Worm (Caenorhabditis elegans): ENCODE data around the gene cpg-24.

Gene cpg-24

DNA sequence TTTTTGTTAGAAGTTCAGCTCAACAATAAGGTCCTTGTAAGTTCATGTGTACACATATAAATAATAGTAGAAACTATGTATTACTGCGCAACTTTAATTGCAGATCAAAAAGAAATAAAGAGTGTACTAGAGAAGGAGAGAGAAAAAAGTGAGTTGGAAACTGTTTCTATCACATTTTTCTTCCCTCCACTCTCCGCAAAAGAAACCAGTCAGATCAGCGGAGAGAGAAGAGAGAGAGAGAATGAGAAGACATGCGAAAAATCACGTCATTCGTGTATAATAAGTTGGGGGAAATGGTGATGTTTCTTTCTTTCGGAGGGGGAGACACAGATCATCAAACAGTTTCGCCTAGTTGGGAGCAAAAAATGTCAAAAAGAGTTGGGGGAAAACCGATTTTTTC lies 23.6 kb downstream of the cpg-24 start:
- TF ChIP-seq C34B4.2 (tag; optimal IDR thresholded peaks at IDR 0.05), result no peak
- peak; percentile 77 for TF ChIP-seq nhr-85 (tag)
- peak; percentile 18 for TF ChIP-seq C16A3.4 (tag; optimal IDR thresholded peaks at IDR 0.05)
- TF ChIP-seq fos-1 (tag; optimal IDR thresholded peaks at IDR 0.05), result peak; percentile 65
- peak; percentile 11 for TF ChIP-seq tbx-2 (tag; optimal IDR thresholded peaks at IDR 0.05)
- no peak for TF ChIP-seq isw-1 (GFP tag; IDR thresholded peaks at IDR 0.05)
- TF ChIP-seq mep-1 (tag; optimal IDR thresholded peaks at IDR 0.05), result peak; percentile 45
- no peak for TF ChIP-seq dsc-1 (tag; optimal IDR thresholded peaks at IDR 0.05)
- TF ChIP-seq skn-1 (tag; optimal IDR thresholded peaks at IDR 0.05), result peak; percentile 14
- TF ChIP-seq fkh-8 (tag; optimal IDR thresholded peaks at IDR 0.05), result no peak
- peak in 2 of 6 experiments; percentile 31 to 75 for TF ChIP-seq elt-3 (tag; optimal IDR thresholded peaks at IDR 0.05)
- no peak for TF ChIP-seq nhr-28 (tag; optimal IDR thresholded peaks at IDR 0.05)
- TF ChIP-seq lsy-2 (tag; optimal IDR thresholded peaks at IDR 0.05), result peak; percentile 17 to 65
- TF ChIP-seq swsn-7 (tag; optimal IDR thresholded peaks at IDR 0.05), result peak; percentile 27
- TF ChIP-seq hpl-2 (GFP tag; optimal IDR thresholded peaks at IDR 0.05), result no peak
- TF ChIP-seq dpl-1 (GFP tag; optimal IDR thresholded peaks at IDR 0.05), result peak in 1 of 3 experiments; percentile 25
- no peak for TF ChIP-seq snpc-4 (tag; optimal IDR thresholded peaks at IDR 0.05)
- TF ChIP-seq egl-13 (tag; optimal IDR thresholded peaks at IDR 0.05), result no peak
- TF ChIP-seq lir-3 (tag; optimal IDR thresholded peaks at IDR 0.05; ENCODE audit: poor library complexity), result peak; percentile 16
- no peak for TF ChIP-seq xbp-1 (tag; optimal IDR thresholded peaks at IDR 0.05)
- TF ChIP-seq ceh-82 (tag; optimal IDR thresholded peaks at IDR 0.05), result peak in 1 of 3 experiments; percentile 21
- TF ChIP-seq efl-1 (optimal IDR thresholded peaks at IDR 0.05), result peak in 1 of 2 experiments; percentile 9
- TF ChIP-seq efl-1 (GFP tag; optimal IDR thresholded peaks at IDR 0.05 in 1 of 2), result peak in 1 of 2 experiments; percentile 81
- TF ChIP-seq lin-14 (GFP tag; optimal IDR thresholded peaks at IDR 0.05), result peak; percentile 73
- no peak for TF ChIP-seq aly-2 (tag; optimal IDR thresholded peaks at IDR 0.05)
- no peak for TF ChIP-seq zip-4 (GFP tag; optimal IDR thresholded peaks at IDR 0.05)
- TF ChIP-seq nhr-237 (tag; optimal IDR thresholded peaks at IDR 0.05), result peak; percentile 37
- TF ChIP-seq nhr-47 (tag; optimal IDR thresholded peaks at IDR 0.05), result peak; percentile 24
- peak in 1 of 2 experiments; percentile 30 for TF ChIP-seq mdl-1 (tag; optimal IDR thresholded peaks at IDR 0.05)
- no peak for TF ChIP-seq fkh-10 (GFP tag; optimal IDR thresholded peaks at IDR 0.05)
- peak; percentile 93 for TF ChIP-seq blmp-1 (tag; optimal IDR thresholded peaks at IDR 0.05)
- peak; percentile 54 for TF ChIP-seq nhr-71 (tag; optimal IDR thresholded peaks at IDR 0.05)
- no peak for TF ChIP-seq ceh-8 (GFP tag; optimal IDR thresholded peaks at IDR 0.05)
- TF ChIP-seq nhr-20 (tag; optimal IDR thresholded peaks at IDR 0.05), result peak; percentile 66
- peak in 1 of 2 experiments; percentile 63 for TF ChIP-seq lin-35 (GFP tag; optimal IDR thresholded peaks at IDR 0.05)
- peak; percentile 71 for TF ChIP-seq snu-23 (GFP tag; optimal IDR thresholded peaks at IDR 0.05)
- TF ChIP-seq lin-39 (tag; optimal IDR thresholded peaks at IDR 0.05), result no peak
- no peak for TF ChIP-seq tlp-1 (tag; optimal IDR thresholded peaks at IDR 0.05)
- TF ChIP-seq jun-1 (tag; optimal IDR thresholded peaks at IDR 0.05), result peak; percentile 63
- peak; percentile 12 for TF ChIP-seq nhr-90 (tag; optimal IDR thresholded peaks at IDR 0.05; ENCODE audit: poor library complexity)
- TF ChIP-seq unc-30 (tag; optimal IDR thresholded peaks at IDR 0.05), result no peak
- no peak for TF ChIP-seq hlh-17 (GFP tag; optimal IDR thresholded peaks at IDR 0.05; ENCODE audit: borderline replicate concordance)
- no peak for TF ChIP-seq efl-3 (GFP tag; optimal IDR thresholded peaks at IDR 0.05)
- TF ChIP-seq ets-5 (GFP tag; IDR thresholded peaks at IDR 0.05), result no peak

DNA sequence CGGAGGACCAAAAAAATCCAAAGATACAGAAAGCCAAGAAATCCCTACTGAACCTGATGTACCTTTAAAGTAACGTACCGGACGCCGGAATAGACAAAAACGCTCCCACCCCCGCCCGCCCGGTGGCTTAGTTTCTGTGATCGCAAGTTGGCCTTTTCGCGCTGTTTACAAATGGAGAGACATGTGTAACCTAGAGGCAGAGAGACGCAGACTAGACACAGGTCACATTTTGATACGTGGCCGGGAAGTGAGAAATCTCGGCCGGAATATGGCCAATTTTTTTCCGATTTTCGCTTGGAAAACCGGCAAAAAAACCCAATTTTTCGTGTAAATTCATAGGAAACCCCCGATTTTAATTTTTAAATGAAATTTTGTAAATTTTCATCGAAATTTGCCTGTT lies 25.3 kb downstream of the cpg-24 start:
- no peak for TF ChIP-seq vab-15 (tag; optimal IDR thresholded peaks at IDR 0.05)
- TF ChIP-seq blmp-1 (tag; optimal IDR thresholded peaks at IDR 0.05), result peak; percentile 28
- no peak for TF ChIP-seq ets-5 (GFP tag; IDR thresholded peaks at IDR 0.05)
- no peak for TF ChIP-seq grh-1 (GFP tag; IDR thresholded peaks at IDR 0.05)
- TF ChIP-seq C34B4.2 (tag; optimal IDR thresholded peaks at IDR 0.05), result no peak
- TF ChIP-seq lin-35 (GFP tag; optimal IDR thresholded peaks at IDR 0.05), result peak in 1 of 2 experiments; percentile 25
- TF ChIP-seq lsy-2 (tag; optimal IDR thresholded peaks at IDR 0.05), result peak in 1 of 2 experiments; percentile 14
- TF ChIP-seq zip-4 (GFP tag; optimal IDR thresholded peaks at IDR 0.05), result no peak
- TF ChIP-seq nhr-76 (tag; optimal IDR thresholded peaks at IDR 0.05), result no peak
- no peak for TF ChIP-seq dpl-1 (GFP tag; optimal IDR thresholded peaks at IDR 0.05)
- TF ChIP-seq nhr-19 (GFP tag; conservative IDR thresholded peaks at IDR 0.05), result no peak
- no peak for TF ChIP-seq egl-13 (tag; optimal IDR thresholded peaks at IDR 0.05)
- TF ChIP-seq elt-2 (tag; optimal IDR thresholded peaks at IDR 0.05), result no peak
- TF ChIP-seq egl-27 (tag; optimal IDR thresholded peaks at IDR 0.05), result no peak
- no peak for TF ChIP-seq xbp-1 (tag; optimal IDR thresholded peaks at IDR 0.05)
- no peak for TF ChIP-seq snpc-4 (tag; optimal IDR thresholded peaks at IDR 0.05)
- no peak for TF ChIP-seq unc-86 (tag; optimal IDR thresholded peaks at IDR 0.05)
- TF ChIP-seq elt-3 (tag; optimal IDR thresholded peaks at IDR 0.05), result peak in 1 of 6 experiments; percentile 17
- no peak for TF ChIP-seq snu-23 (GFP tag; optimal IDR thresholded peaks at IDR 0.05)
- TF ChIP-seq unc-130 (tag; optimal IDR thresholded peaks at IDR 0.05), result no peak
- no peak for TF ChIP-seq efl-1 (optimal IDR thresholded peaks at IDR 0.05)
- peak in 1 of 2 experiments; percentile 3 for TF ChIP-seq efl-1 (GFP tag; optimal IDR thresholded peaks at IDR 0.05 in 1 of 2)
